Worm (Caenorhabditis elegans) whole organism, mixed stage, embryonic: ENCODE data around the gene bath-5.

Experiments used
- lin-13 ChIP-seq: fragments of 150-350 bp; optimal IDR thresholded peaks from 2 replicates; lab custom pipeline; 2014; ENCODE audit warnings: missing biosample characterization, missing genetic modification characterization
- sptf-1 ChIP-seq: sonication (generic microtip); optimal IDR thresholded peaks from 2 replicates; lab custom pipeline; 2017; ENCODE audit warnings: mild to moderate bottlenecking, missing genetic modification characterization, moderate library complexity, missing compliant biosample characterization
- unc-62 ChIP-seq: fragments of 150-350 bp; optimal IDR thresholded peaks from 2 replicates; lab custom pipeline; 2014; ENCODE audit warnings: missing biosample characterization, missing genetic modification reagents, missing genetic modification characterization
- ztf-11 ChIP-seq: fragments of 150-350 bp; optimal IDR thresholded peaks from 2 replicates; lab custom pipeline; 2014; ENCODE audit warnings: missing biosample characterization, missing genetic modification characterization

DNA sequence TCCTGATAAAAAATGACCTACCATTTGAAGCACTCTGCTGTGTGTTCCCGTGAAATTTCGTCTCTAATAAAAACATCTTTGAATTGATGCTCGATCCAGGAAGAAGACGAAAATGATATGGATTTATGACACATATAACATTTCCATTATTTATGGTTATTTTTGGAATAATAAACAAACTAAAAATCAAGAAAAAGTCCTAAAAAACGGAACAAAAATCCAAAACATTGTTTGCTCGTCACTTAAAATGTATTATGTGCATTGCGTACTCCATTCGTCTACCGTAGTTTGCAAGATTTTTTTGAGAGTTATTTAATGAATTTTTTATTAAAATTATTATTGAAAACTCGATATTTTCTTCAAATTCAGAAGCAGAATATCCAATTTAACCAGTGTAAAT lies 10.7 kb upstream of the bath-5 start, which contains the start of gene bath-20:
- TF ChIP-seq ztf-11 (no peak), lin-13 (no peak), sptf-1 (no peak), unc-62 (GFP tag; lab: Kevin White, UChicago) (no peak)
